Worm (Caenorhabditis elegans): ENCODE measurements around the gene C39B10.5.

DNA sequence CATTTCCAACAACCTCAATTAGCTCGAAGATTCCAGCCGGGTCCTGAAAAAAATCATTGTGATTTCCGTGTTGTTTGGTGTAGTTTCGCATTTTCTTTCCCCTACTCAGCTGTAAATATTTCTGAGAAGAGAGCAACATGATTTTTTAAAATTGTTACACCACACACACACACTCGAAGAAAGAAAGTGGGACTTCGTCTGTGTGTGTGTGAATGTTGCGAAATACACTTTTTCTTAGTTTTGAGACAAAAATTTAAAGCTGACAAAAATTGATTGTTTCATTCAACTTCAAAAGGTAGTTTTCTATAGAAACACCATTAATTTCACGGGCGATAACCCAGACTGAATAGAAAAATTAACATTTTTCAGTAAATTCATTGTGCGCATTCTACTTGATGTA, 19.0 kb upstream of the C39B10.5 start:
- TF ChIP-seq him-1 (tag; optimal IDR thresholded peaks at IDR 0.05), result no peak
- no peak for TF ChIP-seq W03F9.2 (tag; optimal IDR thresholded peaks at IDR 0.05)
